Worm (Caenorhabditis elegans): ENCODE data around the gene eat-2.

The eat-2 gene

DNA sequence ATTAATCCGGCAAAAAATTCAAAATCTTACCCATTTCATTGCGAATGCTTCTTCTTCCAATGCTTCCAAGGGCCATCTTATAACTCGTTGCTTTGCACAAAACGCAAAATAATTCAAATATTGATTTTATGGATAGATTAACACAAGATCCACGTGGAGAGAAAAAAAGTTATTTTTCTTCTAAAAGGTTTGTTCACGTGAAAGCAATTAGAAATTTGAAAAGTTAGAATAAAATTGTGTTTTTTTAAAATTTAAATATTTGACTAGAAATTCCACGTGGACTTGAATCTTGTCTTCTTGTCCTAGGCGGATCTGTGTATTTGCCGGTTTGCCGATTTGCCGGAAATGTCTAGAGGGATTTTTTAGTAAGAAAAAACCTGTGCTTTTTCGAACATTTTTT is 3.6 kb upstream of the eat-2 start, which contains the start of gene Y48B6A.5:
Y48B6A.5 (minus strand) TSS at position 101 of the 400 bp plus-strand sequence.
- no peak for TF ChIP-seq madf-5 (GFP tag; IDR thresholded peaks at IDR 0.05)
- no peak for TF ChIP-seq Y105C5A.15 (GFP tag; IDR thresholded peaks at IDR 0.05)
- TF ChIP-seq set-16 (GFP tag; IDR thresholded peaks at IDR 0.05): no peak
- TF ChIP-seq Y48G9A.11 (GFP tag; IDR thresholded peaks at IDR 0.05): no peak
- TF ChIP-seq jun-1 (tag; optimal IDR thresholded peaks at IDR 0.05): no peak
- TF ChIP-seq attf-4 (tag; optimal IDR thresholded peaks at IDR 0.05): no peak
- TF ChIP-seq aly-2 (tag; optimal IDR thresholded peaks at IDR 0.05): no peak
- no peak for TF ChIP-seq hlh-11 (tag; optimal IDR thresholded peaks at IDR 0.05)
- no peak for TF ChIP-seq mdt-29 (GFP tag; IDR thresholded peaks at IDR 0.05)
- no peak for TF ChIP-seq zip-11 (GFP tag; IDR thresholded peaks at IDR 0.05)
- TF ChIP-seq zip-2 (tag; optimal IDR thresholded peaks at IDR 0.05): no peak
- TF ChIP-seq lin-13 (GFP tag; optimal IDR thresholded peaks at IDR 0.05): no peak
- no peak for TF ChIP-seq F37D6.2 (tag; optimal IDR thresholded peaks at IDR 0.05)

- TF ChIP-seq unc-62 (GFP tag; optimal IDR thresholded peaks at IDR 0.05 in 1 of 2) (peak in 1 of 2 experiments; percentile 97), unc-62 (tag; optimal IDR thresholded peaks at IDR 0.05) (no peak), aha-1 (tag) (peak; percentile 95), F49E8.2 (tag; optimal IDR thresholded peaks at IDR 0.05; ENCODE audit: borderline replicate concordance) (no peak)
Measured at ce11 chrII:14173176-14173575, 1.7 kb upstream of the eat-2 start.

- TF ChIP-seq daf-19 (GFP tag; conservative IDR thresholded peaks at IDR 0.05): no peak
- no peak for TF ChIP-seq vab-7 (GFP tag; IDR thresholded peaks at IDR 0.05)
- peak; percentile 91 for TF ChIP-seq set-16 (GFP tag; IDR thresholded peaks at IDR 0.05)
- no peak for TF ChIP-seq pqm-1 (tag; optimal IDR thresholded peaks at IDR 0.05)
- TF ChIP-seq sdz-12 (GFP tag; optimal IDR thresholded peaks at IDR 0.05): no peak
- TF ChIP-seq egl-43 (GFP tag; IDR thresholded peaks at IDR 0.05): 0 out of 2 replicates have a peak, but pooled peaks have one; percentile 36
- no peak for TF ChIP-seq pha-4 (GFP tag; IDR thresholded peaks at IDR 0.05)
- no peak for TF ChIP-seq pha-4 (tag; optimal IDR thresholded peaks at IDR 0.05)
- TF ChIP-seq unc-62 (GFP tag; optimal IDR thresholded peaks at IDR 0.05 in 1 of 2): peak in 1 of 2 experiments; percentile 62
- TF ChIP-seq unc-62 (tag; optimal IDR thresholded peaks at IDR 0.05): no peak
- TF ChIP-seq nhr-42 (GFP tag; IDR thresholded peaks at IDR 0.05): peak; percentile 23; the same call in 1 of the 2 replicates
Measured at ce11 chrII:14165430-14165929, 6.0 kb downstream of the eat-2 start.

- no peak for TF ChIP-seq hif-1 (tag; optimal IDR thresholded peaks at IDR 0.05)
- TF ChIP-seq F26F4.8 (GFP tag; conservative IDR thresholded peaks at IDR 0.05): 0 out of 2 replicates have a peak, but pooled peaks have one; percentile 5
- TF ChIP-seq lin-1 (GFP tag; IDR thresholded peaks at IDR 0.05): peak; percentile 72; the same call in 1 of the 2 replicates
- peak; percentile 28 for TF ChIP-seq nhr-102 (tag; optimal IDR thresholded peaks at IDR 0.05)
- peak; percentile 52; the same call in 1 of the 2 replicates for TF ChIP-seq pha-4 (GFP tag; IDR thresholded peaks at IDR 0.05)
- no peak for TF ChIP-seq pha-4 (tag; optimal IDR thresholded peaks at IDR 0.05)
- TF ChIP-seq ama-1 (optimal IDR thresholded peaks at IDR 0.05): peak; percentile 65
- TF ChIP-seq fos-1 (tag; optimal IDR thresholded peaks at IDR 0.05): no peak
- peak; percentile 77 for TF ChIP-seq set-16 (GFP tag; IDR thresholded peaks at IDR 0.05)
- no peak for TF ChIP-seq ztf-11 (tag; optimal IDR thresholded peaks at IDR 0.05)
- no peak for TF ChIP-seq nhr-25 (tag; optimal IDR thresholded peaks at IDR 0.05; ENCODE audit: borderline replicate concordance, insufficient read depth)
- peak; percentile 37 for TF ChIP-seq spr-3 (GFP tag; optimal IDR thresholded peaks at IDR 0.05)
- TF ChIP-seq D1046.2 (GFP tag; IDR thresholded peaks at IDR 0.05): 0 out of 2 replicates have a peak, but pooled peaks have one; percentile 60
- TF ChIP-seq unc-39 (tag; optimal IDR thresholded peaks at IDR 0.05): no peak
- TF ChIP-seq lim-7 (GFP tag; IDR thresholded peaks at IDR 0.05): no peak
- no peak for TF ChIP-seq hlh-11 (tag; optimal IDR thresholded peaks at IDR 0.05)
- no peak for TF ChIP-seq ZK337.2 (GFP tag; IDR thresholded peaks at IDR 0.05)
- peak; percentile 86 for TF ChIP-seq F49E8.2 (tag; optimal IDR thresholded peaks at IDR 0.05; ENCODE audit: borderline replicate concordance)
- TF ChIP-seq vab-7 (GFP tag; IDR thresholded peaks at IDR 0.05): 0 out of 2 replicates have a peak, but pooled peaks have one; percentile 10
- no peak for TF ChIP-seq tag-97 (GFP tag; IDR thresholded peaks at IDR 0.05)
- no peak for TF ChIP-seq zag-1 (tag; optimal IDR thresholded peaks at IDR 0.05)
- peak; percentile 12 to 20; a peak in 1 of 4 replicates for TF ChIP-seq madf-5 (GFP tag; IDR thresholded peaks at IDR 0.05)
- TF ChIP-seq unc-130 (GFP tag; optimal IDR thresholded peaks at IDR 0.05): peak; percentile 54
- no peak for TF ChIP-seq aly-2 (tag; optimal IDR thresholded peaks at IDR 0.05)
- TF ChIP-seq egl-43 (GFP tag; IDR thresholded peaks at IDR 0.05): peak; percentile 52
- peak; percentile 83 for TF ChIP-seq Y48G9A.11 (GFP tag; IDR thresholded peaks at IDR 0.05)
- TF ChIP-seq mes-2 (tag; optimal IDR thresholded peaks at IDR 0.05; ENCODE audit: poor library complexity, severe bottlenecking): peak; percentile 36
- TF ChIP-seq ctbp-1 (GFP tag; IDR thresholded peaks at IDR 0.05): peak; percentile 50; the same call in 1 of the 2 replicates
Measured at ce11 chrII:14155259-14156023, 16.0 kb downstream of the eat-2 start, which contains the start of the genes rpl-43 and xrn-2. Gene rpl-43 (plus strand): TSS chrII:14155294. Gene xrn-2 (plus strand): TSS chrII:14155768.
